Fruit fly (Drosophila melanogaster) whole organism, embryonic: ENCODE measurements around the gene Agpat1.

Source experiments
- Adf1 ChIP-seq: fragments of 200-800 bp; sonication (Bioruptor generic); IDR thresholded peaks from 2 replicates; pipeline ENCODE4 v1.3.6; 2022; ENCODE audit warnings: missing biosample characterization, missing genetic modification characterization
- Atf3 ChIP-seq: fragments of 200-800 bp; sonication (Bioruptor generic); optimal IDR thresholded peaks from 3 replicates; lab custom pipeline; 2016; ENCODE audit warnings: missing biosample characterization, missing genetic modification characterization
- BtbVII ChIP-seq: fragments of 200-800 bp; sonication (Bioruptor generic); optimal IDR thresholded peaks from 3 replicates; lab custom pipeline; 2017; ENCODE audit warnings: missing biosample characterization, mild to moderate bottlenecking, missing genetic modification characterization
- CG10565 ChIP-seq: fragments of 200-800 bp; sonication (Bioruptor generic); optimal IDR thresholded peaks from 3 replicates; lab custom pipeline; 2016; ENCODE audit warnings: missing biosample characterization, mild to moderate bottlenecking, missing genetic modification characterization
- CG11560 ChIP-seq: fragments of 200-800 bp; sonication (Bioruptor generic); IDR thresholded peaks from 3 replicates; pipeline ENCODE4 v1.3.6; 2022; ENCODE audit warnings: missing biosample characterization, missing genetic modification characterization
- CG12219 ChIP-seq: fragments of 200-800 bp; sonication (Bioruptor generic); optimal IDR thresholded peaks from 3 replicates; lab custom pipeline; 2018; ENCODE audit warnings: missing biosample characterization, mild to moderate bottlenecking, missing genetic modification characterization
- CG12391 ChIP-seq: fragments of 200-800 bp; sonication (Bioruptor generic); optimal IDR thresholded peaks from 3 replicates; lab custom pipeline; 2018; ENCODE audit warnings: missing biosample characterization, mild to moderate bottlenecking, missing genetic modification characterization, moderate library complexity
- CG13123 ChIP-seq: fragments of 200-800 bp; sonication (Bioruptor generic); optimal IDR thresholded peaks from 2 replicates; lab custom pipeline; 2016; ENCODE audit warnings: missing biosample characterization, missing genetic modification characterization
- CG13287 ChIP-seq: fragments of 200-800 bp; sonication (Bioruptor generic); IDR thresholded peaks from 2 replicates; pipeline ENCODE4 v1.3.6; 2022; ENCODE audit warnings: missing biosample characterization, missing genetic modification characterization; ENCODE audit not compliant: partially characterized antibody
- CG13424 ChIP-seq: fragments of 200-800 bp; sonication (Bioruptor generic); optimal IDR thresholded peaks from 2 replicates; lab custom pipeline; 2019; ENCODE audit warnings: missing biosample characterization, mild to moderate bottlenecking, missing genetic modification characterization, moderate library complexity
- CG16815 ChIP-seq: fragments of 200-800 bp; sonication (Bioruptor generic); optimal IDR thresholded peaks from 3 replicates; lab custom pipeline; 2017; ENCODE audit warnings: missing biosample characterization, mild to moderate bottlenecking, missing genetic modification characterization
- CG17361 ChIP-seq: fragments of 200-800 bp; sonication (Bioruptor generic); IDR thresholded peaks from 3 replicates; pipeline ENCODE4 v1.3.6; 2022; ENCODE audit warnings: missing biosample characterization, missing genetic modification characterization
- CG17612 ChIP-seq: fragments of 200-800 bp; sonication (Bioruptor generic); IDR thresholded peaks from 2 replicates; pipeline ENCODE4 v1.3.6; 2022; ENCODE audit warnings: missing biosample characterization, missing genetic modification characterization
- CG18619 ChIP-seq: fragments of 200-800 bp; sonication (Bioruptor generic); optimal IDR thresholded peaks from 3 replicates; lab custom pipeline; 2017; ENCODE audit warnings: missing biosample characterization, mild to moderate bottlenecking, missing genetic modification characterization
- CG30020 ChIP-seq: fragments of 200-800 bp; optimal IDR thresholded peaks from 2 replicates; lab custom pipeline; 2019; ENCODE audit warnings: missing biosample characterization, mild to moderate bottlenecking, missing genetic modification characterization, moderate library complexity
- CG3065 ChIP-seq: fragments of 200-800 bp; sonication (Bioruptor generic); optimal IDR thresholded peaks from 2 replicates; lab custom pipeline; 2016; ENCODE audit warnings: missing biosample characterization, missing genetic modification characterization
- CG32772 ChIP-seq: fragments of 200-800 bp; sonication (Bioruptor generic); IDR thresholded peaks from 2 replicates; pipeline ENCODE4 v1.3.6; 2022; ENCODE audit warnings: missing biosample characterization, missing genetic modification characterization
- CG4424 ChIP-seq: fragments of 200-800 bp; sonication (Bioruptor generic); optimal IDR thresholded peaks from 3 replicates; lab custom pipeline; 2016; ENCODE audit warnings: missing biosample characterization, missing genetic modification characterization
- CG6272 ChIP-seq: fragments of 200-800 bp; sonication (Bioruptor generic); IDR thresholded peaks from 2 replicates; pipeline ENCODE4 v1.3.6; 2022; ENCODE audit warnings: missing biosample characterization, missing genetic modification characterization
- CG6813 ChIP-seq: fragments of 200-800 bp; sonication (Bioruptor generic); optimal IDR thresholded peaks from 2 replicates; lab custom pipeline; 2017; ENCODE audit warnings: missing biosample characterization, missing genetic modification characterization, mild to moderate bottlenecking, moderate library complexity, missing genetic modification reagents
- CG7271 ChIP-seq: fragments of 200-800 bp; sonication (Bioruptor generic); optimal IDR thresholded peaks from 2 replicates; lab custom pipeline; 2018; ENCODE audit warnings: missing biosample characterization, mild to moderate bottlenecking, missing genetic modification characterization, moderate library complexity
- CG8478 ChIP-seq: fragments of >200 bp; optimal IDR thresholded peaks from 2 replicates; lab custom pipeline; 2018
- CG9437 ChIP-seq: fragments of 200-800 bp; sonication (Bioruptor generic); optimal IDR thresholded peaks from 2 replicates; lab custom pipeline; 2018; ENCODE audit warnings: missing biosample characterization, mild to moderate bottlenecking, missing genetic modification characterization
- CTCF ChIP-seq: fragments of 200-800 bp; sonication (Bioruptor generic); optimal IDR thresholded peaks from 2 replicates; lab custom pipeline; 2017; ENCODE audit warnings: missing biosample characterization, mild to moderate bottlenecking, missing genetic modification characterization, moderate library complexity
- CoRest ChIP-seq: fragments of 200-800 bp; sonication (Bioruptor generic); optimal IDR thresholded peaks from 3 replicates; lab custom pipeline; 2018; ENCODE audit warnings: missing biosample characterization, mild to moderate bottlenecking, missing genetic modification characterization, moderate library complexity
- D ChIP-seq, 2 experiments: fragments of 200-800 bp in 1 of 2; fragments of >200 bp in 1 of 2; sonication (Bioruptor generic) in 1 of 2; optimal IDR thresholded peaks; 2 replicates in 1 of 2; 3 replicates in 1 of 2; lab custom pipeline; 2017; ENCODE audit warnings: mild to moderate bottlenecking in 1 of 2, missing biosample characterization in 1 of 2, missing genetic modification characterization in 1 of 2, missing genetic modification reagents in 1 of 2
- Dip3 ChIP-seq: fragments of 200-800 bp; sonication (Bioruptor generic); optimal IDR thresholded peaks from 3 replicates; lab custom pipeline; 2016; ENCODE audit warnings: missing biosample characterization, missing genetic modification characterization
- Meics ChIP-seq: fragments of 200-800 bp; sonication (Bioruptor generic); optimal IDR thresholded peaks from 2 replicates; lab custom pipeline; 2017; ENCODE audit warnings: missing biosample characterization, mild to moderate bottlenecking, missing genetic modification characterization
- Sry-β ChIP-seq: fragments of 200-800 bp; sonication (Bioruptor generic); optimal IDR thresholded peaks from 2 replicates; lab custom pipeline; 2018; ENCODE audit warnings: missing biosample characterization, mild to moderate bottlenecking, missing genetic modification characterization, moderate library complexity
- az2 ChIP-seq: fragments of 200-800 bp; sonication (Bioruptor generic); optimal IDR thresholded peaks from 3 replicates; lab custom pipeline; 2016; ENCODE audit warnings: missing biosample characterization, missing genetic modification characterization
- bowl ChIP-seq: fragments of 200-800 bp; sonication (Bioruptor generic); IDR thresholded peaks from 2 replicates; pipeline ENCODE4 v1.3.6; 2022; ENCODE audit warnings: missing biosample characterization, missing genetic modification characterization
- da ChIP-seq: fragments of 200-800 bp; sonication (Bioruptor generic); optimal IDR thresholded peaks from 2 replicates; lab custom pipeline; 2016; ENCODE audit warnings: missing biosample characterization, missing genetic modification characterization
- emc ChIP-seq: fragments of 200-800 bp; sonication (Bioruptor generic); optimal IDR thresholded peaks from 2 replicates; lab custom pipeline; 2016; ENCODE audit warnings: missing biosample characterization, missing genetic modification characterization
- eve ChIP-seq, 2 experiments: fragments of >200 bp; optimal IDR thresholded peaks; 2 replicates each; lab custom pipeline; 2017; ENCODE audit warnings: missing biosample characterization in 2 of 2, missing genetic modification characterization in 2 of 2
- gem ChIP-seq: fragments of 200-800 bp; sonication (Bioruptor generic); optimal IDR thresholded peaks from 2 replicates; lab custom pipeline; 2019; ENCODE audit warnings: missing biosample characterization, mild to moderate bottlenecking, missing genetic modification characterization, moderate library complexity
- hbn ChIP-seq: fragments of 200-800 bp; sonication (Bioruptor generic); IDR thresholded peaks from 2 replicates; pipeline ENCODE4 v1.3.6; 2022; ENCODE audit warnings: missing biosample characterization, missing genetic modification characterization; ENCODE audit not compliant: partially characterized antibody
- nmo ChIP-seq: fragments of 200-800 bp; sonication (Bioruptor generic); optimal IDR thresholded peaks from 2 replicates; lab custom pipeline; 2018; ENCODE audit warnings: missing biosample characterization, mild to moderate bottlenecking, missing genetic modification characterization, moderate library complexity
- onecut ChIP-seq: fragments of 200-800 bp; sonication (Bioruptor generic); IDR thresholded peaks from 2 replicates; pipeline ENCODE4 v1.3.6; 2022; ENCODE audit warnings: missing biosample characterization, missing genetic modification characterization
- otp ChIP-seq: fragments of 200-800 bp; sonication (Bioruptor generic); IDR thresholded peaks from 3 replicates; pipeline ENCODE4, ENCODE4 v1.3.6; 2022; ENCODE audit warnings: missing biosample characterization, missing genetic modification characterization
- p53 ChIP-seq: fragments of 200-800 bp; sonication (Bioruptor generic); optimal IDR thresholded peaks from 2 replicates; lab custom pipeline; 2016; ENCODE audit warnings: missing biosample characterization, missing genetic modification characterization
- ranshi ChIP-seq: fragments of 200-800 bp; sonication (Bioruptor generic); IDR thresholded peaks from 2 replicates; pipeline ENCODE4 v1.3.6; 2022; ENCODE audit warnings: missing biosample characterization, missing genetic modification characterization
- sc ChIP-seq, 3 experiments: fragments of >200 bp in 2 of 3; fragments of 200-800 bp in 1 of 3; sonication (Bioruptor generic) in 1 of 3; optimal IDR thresholded peaks; 2 replicates in 2 of 3; 3 replicates in 1 of 3; lab custom pipeline; 2017; ENCODE audit warnings: mild to moderate bottlenecking in 1 of 3, missing biosample characterization in 1 of 3, missing genetic modification characterization in 1 of 3, missing genetic modification reagents in 1 of 3
- sd ChIP-seq: fragments of 200-800 bp; sonication (Bioruptor generic); optimal IDR thresholded peaks from 3 replicates; lab custom pipeline; 2018; ENCODE audit warnings: missing biosample characterization, mild to moderate bottlenecking, missing genetic modification characterization, moderate library complexity
- sens ChIP-seq: fragments of 200-800 bp; sonication (Bioruptor generic); peaks from one replicate; lab custom pipeline; 2016; ENCODE audit warnings: missing biosample characterization, missing genetic modification characterization
- stc ChIP-seq: fragments of 200-800 bp; sonication (Bioruptor generic); IDR thresholded peaks from 2 replicates; pipeline ENCODE4 v1.3.6; 2022; ENCODE audit warnings: missing biosample characterization, missing genetic modification characterization
- tap ChIP-seq: fragments of 200-800 bp; optimal IDR thresholded peaks from 3 replicates; lab custom pipeline; 2019; ENCODE audit warnings: missing biosample characterization, mild to moderate bottlenecking, missing genetic modification characterization, moderate library complexity
- tio ChIP-seq: fragments of 200-800 bp; sonication (Bioruptor generic); optimal IDR thresholded peaks from 2 replicates; lab custom pipeline; 2017; ENCODE audit warnings: missing biosample characterization, missing genetic modification characterization, inconsistent platforms
- wdn ChIP-seq: fragments of 200-800 bp; sonication (Bioruptor generic); IDR thresholded peaks from 2 replicates; pipeline ENCODE4 v1.3.6; 2022; ENCODE audit warnings: missing biosample characterization, missing genetic modification characterization
- zfh2 ChIP-seq: fragments of 200-800 bp; sonication (Bioruptor generic); optimal IDR thresholded peaks from 2 replicates; lab custom pipeline; 2016; ENCODE audit warnings: missing biosample characterization, missing genetic modification characterization

Gene Agpat1

DNA sequence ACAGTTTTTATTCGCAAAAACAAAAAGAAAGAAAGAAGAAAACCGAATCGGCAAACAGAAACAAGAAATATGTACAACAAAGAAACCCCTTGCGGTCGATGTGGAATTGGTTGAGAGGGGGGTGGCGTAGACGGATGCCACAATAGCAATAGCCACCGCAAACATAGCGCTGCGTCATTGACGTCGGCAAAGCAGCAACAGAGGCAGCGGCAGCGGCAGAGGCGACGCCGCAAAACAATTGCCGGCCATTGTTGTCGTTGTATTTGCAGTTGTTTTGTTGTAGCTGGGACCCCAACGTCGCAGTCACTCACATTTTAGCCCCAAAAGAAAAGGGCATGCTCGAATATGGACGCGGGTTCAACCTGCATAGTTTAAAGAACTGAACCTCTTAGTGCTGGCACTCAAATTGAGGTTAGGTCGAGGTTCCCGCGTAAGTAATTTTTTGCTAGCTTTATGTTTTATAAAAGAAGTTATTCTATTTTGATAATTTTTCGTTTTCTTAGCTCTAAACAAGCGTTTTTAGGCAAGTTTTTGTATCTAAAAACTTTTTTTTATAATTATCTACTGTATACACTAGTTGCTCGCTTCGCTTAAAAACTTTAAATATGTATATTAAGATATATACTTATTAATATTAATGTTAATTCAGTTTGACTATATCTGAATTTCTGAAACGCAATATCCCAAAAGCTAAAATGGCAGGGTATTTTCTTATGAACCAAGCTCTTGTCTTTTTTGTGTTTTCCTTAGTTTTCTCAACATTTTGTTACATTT, 9.3 kb upstream of the Agpat1 start (continued):
- TF ChIP-seq CG6813 (GFP tag; lab: Kevin White, UChicago) (peak; percentile 33), CTCF (peak; percentile 2), CG16815 (GFP tag; lab: Kevin White, UChicago) (peak; percentile 73), p53 (no peak), CG8478 (no peak), onecut (no peak), sc (optimal IDR thresholded peaks at IDR 0.05; lab: Kevin White, UChicago) (no peak), sc (GFP tag; optimal IDR thresholded peaks at IDR 0.05; lab: Kevin White, UChicago) (peak; percentile 33), wdn (GFP tag; lab: Robert Waterston, UW) (peak; percentile 74), CG3065 (GFP tag; lab: Kevin White, UChicago) (peak; percentile 25), ranshi (GFP tag; lab: Robert Waterston, UW) (peak; percentile 57; the same call in 1 of the 2 replicates), CoRest (tag; lab: Kevin White, UChicago) (peak; percentile 88), D (optimal IDR thresholded peaks at IDR 0.05; lab: Kevin White, UChicago) (no peak), D (GFP tag; optimal IDR thresholded peaks at IDR 0.05; lab: Kevin White, UChicago) (peak; percentile 47), sd (tag; lab: Kevin White, UChicago) (peak; percentile 75), eve (GFP tag; optimal IDR thresholded peaks at IDR 0.05; lab: Kevin White, UChicago) (peak in 1 of 2 experiments; percentile 29), CG9437 (GFP tag; lab: Kevin White, UChicago) (peak; percentile 83), bowl (GFP tag; lab: Robert Waterston, UW) (no peak), CG13123 (GFP tag; lab: Kevin White, UChicago) (peak; percentile 28), gem (peak; percentile 91), CG32772 (GFP tag; lab: Robert Waterston, UW) (peak; percentile 65), emc (GFP tag; lab: Kevin White, UChicago) (peak; percentile 43), CG18619 (GFP tag; lab: Kevin White, UChicago) (peak; percentile 93), CG7271 (tag; lab: Kevin White, UChicago) (no peak), Dip3 (GFP tag; lab: Kevin White, UChicago) (peak; percentile 75), sens (peak; percentile 63), CG4424 (GFP tag; lab: Kevin White, UChicago) (peak; percentile 70), da (GFP tag; lab: Kevin White, UChicago) (no peak), CG6272 (GFP tag; lab: Robert Waterston, UW) (peak; percentile 71), CG10565 (no peak), BtbVII (GFP tag; lab: Kevin White, UChicago) (peak; percentile 71), az2 (GFP tag; lab: Kevin White, UChicago) (peak; percentile 57), otp (GFP tag; lab: Robert Waterston, UW) (0 out of 3 replicates have a peak, but pooled peaks have one; percentile 32), CG17361 (GFP tag; lab: Robert Waterston, UW) (peak; percentile 88), CG12219 (GFP tag; lab: Kevin White, UChicago) (no peak), CG13287 (GFP tag; lab: Robert Waterston, UW) (no peak), CG30020 (tag; lab: Kevin White, UChicago) (peak; percentile 24), CG11560 (peak; percentile 70; the same call in 2 of the 3 replicates), nmo (GFP tag; lab: Kevin White, UChicago) (peak; percentile 79), tap (no peak), hbn (no peak), CG12391 (peak; percentile 45), zfh2 (GFP tag; lab: Kevin White, UChicago) (peak; percentile 84), Atf3 (GFP tag; lab: Kevin White, UChicago) (peak; percentile 33), tio (peak; percentile 75), Sry-β (GFP tag; lab: Kevin White, UChicago) (peak; percentile 30), Adf1 (GFP tag; lab: Robert Waterston, UW) (peak; percentile 97), CG13424 (tag; lab: Kevin White, UChicago) (peak; percentile 80), stc (GFP tag; lab: Robert Waterston, UW) (peak; percentile 63; the same call in 1 of the 2 replicates), Meics (GFP tag; lab: Kevin White, UChicago) (peak; percentile 92), CG17612 (GFP tag; lab: Robert Waterston, UW) (peak; percentile 61; the same call in 1 of the 2 replicates)
